Worm (Caenorhabditis elegans) whole organism, young adult: ENCODE results near the gene F59E11.7.

ENCODE experiments used
- B0261.1 ChIP-seq: sonication (generic microtip); optimal IDR thresholded peaks from 2 replicates; lab custom pipeline; 2016; ENCODE audit warnings: mild to moderate bottlenecking, missing genetic modification characterization, moderate library complexity, missing compliant biosample characterization
- F33H1.4 ChIP-seq: fragments of 200-800 bp; sonication (Bioruptor generic); IDR thresholded peaks from 2 replicates; pipeline ENCODE4 v1.3.6; 2022; ENCODE audit warnings: missing genetic modification reagents, missing genetic modification characterization, missing compliant biosample characterization
- F49E8.2 ChIP-seq: sonication (generic microtip); optimal IDR thresholded peaks from 3 replicates; lab custom pipeline; 2017; ENCODE audit warnings: missing genetic modification characterization, mild to moderate bottlenecking, missing compliant biosample characterization, antibody characterized with exemption, moderate library complexity; ENCODE audit not compliant: insufficient read depth
- F57A8.1 ChIP-seq: fragments of 200-800 bp; sonication (Bioruptor generic); optimal IDR thresholded peaks from 2 replicates; lab custom pipeline; 2018; ENCODE audit warnings: mild to moderate bottlenecking, missing genetic modification characterization, moderate library complexity, missing compliant biosample characterization
- K11D2.4 ChIP-seq: fragments of 200-800 bp; sonication (Bioruptor generic); IDR thresholded peaks from 2 replicates; pipeline ENCODE4 v1.3.6; 2022; ENCODE audit warnings: missing genetic modification reagents, missing genetic modification characterization, missing compliant biosample characterization
- K12H6.12 ChIP-seq: fragments of 200-800 bp; sonication (Bioruptor generic); optimal IDR thresholded peaks from 2 replicates; lab custom pipeline; 2018; ENCODE audit warnings: mild to moderate bottlenecking, missing genetic modification characterization, missing compliant biosample characterization
- Y53F4B.3 ChIP-seq: fragments of 200-800 bp; sonication (Bioruptor generic); IDR thresholded peaks from 2 replicates; pipeline ENCODE4 v1.3.6; 2022; ENCODE audit warnings: missing genetic modification reagents, missing genetic modification characterization, missing compliant biosample characterization
- Y67H2A.10 ChIP-seq: fragments of 200-800 bp; sonication (Bioruptor generic); conservative IDR thresholded peaks from 2 replicates; pipeline ENCODE4 v1.3.6; 2022; ENCODE audit warnings: missing genetic modification reagents, missing genetic modification characterization, missing compliant biosample characterization
- akir-1 ChIP-seq: fragments of 200-800 bp; sonication (Bioruptor generic); optimal IDR thresholded peaks from 2 replicates; lab custom pipeline; 2018; ENCODE audit warnings: mild to moderate bottlenecking, missing genetic modification characterization, moderate library complexity, missing compliant biosample characterization
- ama-1 ChIP-seq, 3 experiments: fragments of 150-350 bp in 1 of 3; sonication (generic microtip) in 2 of 3; optimal IDR thresholded peaks; 2 replicates each; lab custom pipeline; 2014 to 2018; ENCODE audit warnings: missing biosample characterization in 2 of 3, missing genetic modification characterization in 2 of 3, missing genetic modification reagents in 2 of 3
- aptf-2 ChIP-seq: fragments of 200-800 bp; sonication (Bioruptor generic); conservative IDR thresholded peaks from 2 replicates; pipeline ENCODE4 v1.3.6; 2022; ENCODE audit warnings: missing genetic modification reagents, missing genetic modification characterization, missing compliant biosample characterization
- atf-7 ChIP-seq: sonication (generic microtip); optimal IDR thresholded peaks from 2 replicates; lab custom pipeline; 2017; ENCODE audit warnings: mild to moderate bottlenecking, missing genetic modification characterization, missing compliant biosample characterization
- attf-6 ChIP-seq: fragments of 200-800 bp; sonication (Bioruptor generic); IDR thresholded peaks from 2 replicates; pipeline ENCODE4 v1.3.6; 2022; ENCODE audit warnings: missing genetic modification reagents, missing genetic modification characterization, missing compliant biosample characterization
- bed-1 ChIP-seq: fragments of 200-800 bp; sonication (Bioruptor generic); IDR thresholded peaks from 2 replicates; pipeline ENCODE4 v1.3.6; 2022; ENCODE audit warnings: missing genetic modification reagents, missing genetic modification characterization, missing compliant biosample characterization
- ccch-3 ChIP-seq: fragments of 200-800 bp; sonication (Bioruptor generic); optimal IDR thresholded peaks from 2 replicates; lab custom pipeline; 2018; ENCODE audit warnings: mild to moderate bottlenecking, missing genetic modification characterization, missing compliant biosample characterization
- cebp-2 ChIP-seq: fragments of 200-800 bp; sonication (Bioruptor generic); IDR thresholded peaks from 2 replicates; pipeline ENCODE4 v1.3.6; 2022; ENCODE audit warnings: missing genetic modification characterization, missing compliant biosample characterization
- ceh-100 ChIP-seq: fragments of 200-800 bp; sonication (Bioruptor generic); IDR thresholded peaks from 2 replicates; pipeline ENCODE4 v1.3.6; 2022; ENCODE audit warnings: missing genetic modification reagents, missing genetic modification characterization, missing compliant biosample characterization
- dox-1 ChIP-seq: fragments of 200-800 bp; sonication (Bioruptor generic); IDR thresholded peaks from 2 replicates; pipeline ENCODE4 v1.3.6; 2022; ENCODE audit warnings: missing genetic modification reagents, missing genetic modification characterization, missing compliant biosample characterization
- dpff-1 ChIP-seq: sonication (generic microtip); optimal IDR thresholded peaks from 2 replicates; lab custom pipeline; 2017; ENCODE audit warnings: mild to moderate bottlenecking, missing genetic modification characterization, missing compliant biosample characterization
- efl-1 ChIP-seq: fragments of 150-350 bp; optimal IDR thresholded peaks from 2 replicates; lab custom pipeline; 2014; ENCODE audit warnings: missing biosample characterization, missing genetic modification reagents, missing genetic modification characterization
- egl-18 ChIP-seq: fragments of 200-800 bp; sonication (Bioruptor generic); IDR thresholded peaks from 2 replicates; pipeline ENCODE4 v1.3.6; 2022; ENCODE audit warnings: missing genetic modification reagents, missing genetic modification characterization, missing compliant biosample characterization
- ekl-4 ChIP-seq: fragments of 200-800 bp; sonication (Bioruptor generic); IDR thresholded peaks from 2 replicates; pipeline ENCODE4 v1.3.6; 2022; ENCODE audit warnings: missing genetic modification reagents, missing genetic modification characterization, missing compliant biosample characterization
- him-1 ChIP-seq: sonication (generic microtip); optimal IDR thresholded peaks from 2 replicates; lab custom pipeline; 2016; ENCODE audit warnings: missing genotype, missing genetic modification reagents, missing genetic modification characterization, missing compliant biosample characterization
- hmg-20 ChIP-seq: fragments of 200-800 bp; sonication (Bioruptor generic); IDR thresholded peaks from 2 replicates; pipeline ENCODE4 v1.3.6; 2022; ENCODE audit warnings: missing genetic modification reagents, missing genetic modification characterization, missing compliant biosample characterization
- lag-1 ChIP-seq: fragments of 200-800 bp; sonication (Bioruptor generic); IDR thresholded peaks from 2 replicates; pipeline ENCODE4 v1.3.6; 2022; ENCODE audit warnings: missing genetic modification reagents, missing genetic modification characterization, missing compliant biosample characterization
- let-526 ChIP-seq: fragments of 200-800 bp; sonication (Bioruptor generic); IDR thresholded peaks from 2 replicates; pipeline ENCODE4 v1.3.6; 2022; ENCODE audit warnings: missing genetic modification reagents, missing genetic modification characterization, missing compliant biosample characterization
- lin-40 ChIP-seq: sonication (generic microtip); optimal IDR thresholded peaks from 2 replicates; lab custom pipeline; 2016; ENCODE audit warnings: missing genetic modification characterization, mild to moderate bottlenecking, missing compliant biosample characterization, missing genotype, missing genetic modification reagents
- madf-6 ChIP-seq: fragments of 200-800 bp; sonication (Bioruptor generic); IDR thresholded peaks from 2 replicates; pipeline ENCODE4 v1.3.6; 2022; ENCODE audit warnings: missing genetic modification reagents, missing genetic modification characterization, missing compliant biosample characterization
- mel-28 ChIP-seq: sonication (generic microtip); optimal IDR thresholded peaks from 2 replicates; lab custom pipeline; 2016; ENCODE audit warnings: borderline replicate concordance, mild to moderate bottlenecking, missing genetic modification characterization, missing compliant biosample characterization
- nhr-179 ChIP-seq: sonication (generic microtip); optimal IDR thresholded peaks from 2 replicates; lab custom pipeline; 2016; ENCODE audit warnings: mild to moderate bottlenecking, missing genetic modification characterization, missing compliant biosample characterization
- rcor-1 ChIP-seq: fragments of 200-800 bp; sonication (Bioruptor generic); IDR thresholded peaks from 2 replicates; pipeline ENCODE4 v1.3.6; 2022; ENCODE audit warnings: missing genetic modification reagents, missing genetic modification characterization, missing compliant biosample characterization
- rpc-1 ChIP-seq, 2 experiments: fragments of 150-350 bp in 1 of 2; sonication (generic microtip) in 1 of 2; optimal IDR thresholded peaks; 2 replicates each; lab custom pipeline; 2014 to 2018; ENCODE audit warnings: missing biosample characterization in 1 of 2, missing genetic modification characterization in 1 of 2, missing genetic modification reagents in 1 of 2, missing genotype in 1 of 2
- sea-2 ChIP-seq: fragments of 200-800 bp; sonication (Bioruptor generic); IDR thresholded peaks from 2 replicates; pipeline ENCODE4 v1.3.6; 2022; ENCODE audit warnings: missing genetic modification characterization, missing compliant biosample characterization
- snpc-1.3 ChIP-seq: sonication (generic microtip); optimal IDR thresholded peaks from 2 replicates; lab custom pipeline; 2017; ENCODE audit warnings: missing genetic modification characterization, mild to moderate bottlenecking, missing compliant biosample characterization, antibody characterized with exemption, moderate library complexity, missing genotype, missing genetic modification reagents; ENCODE audit not compliant: insufficient read depth
- snpc-3.4 ChIP-seq: sonication (generic microtip); optimal IDR thresholded peaks from 2 replicates; lab custom pipeline; 2017; ENCODE audit warnings: missing genetic modification characterization, mild to moderate bottlenecking, missing compliant biosample characterization, antibody characterized with exemption, moderate library complexity, missing genotype, missing genetic modification reagents
- somi-1 ChIP-seq: fragments of 200-800 bp; sonication (Bioruptor generic); optimal IDR thresholded peaks from 2 replicates; lab custom pipeline; 2018; ENCODE audit warnings: mild to moderate bottlenecking, missing genetic modification characterization, missing compliant biosample characterization
- sptf-2 ChIP-seq: fragments of 200-800 bp; sonication (Bioruptor generic); optimal IDR thresholded peaks from 2 replicates; lab custom pipeline; 2018; ENCODE audit warnings: mild to moderate bottlenecking, missing genetic modification characterization, missing compliant biosample characterization
- tlf-1 ChIP-seq: fragments of 200-800 bp; sonication (Bioruptor generic); optimal IDR thresholded peaks from 2 replicates; lab custom pipeline; 2018; ENCODE audit warnings: mild to moderate bottlenecking, missing genetic modification characterization, missing compliant biosample characterization
- unc-130 ChIP-seq: sonication (generic microtip); optimal IDR thresholded peaks from 2 replicates; lab custom pipeline; 2016; ENCODE audit warnings: missing genetic modification reagents, missing genetic modification characterization, missing compliant biosample characterization
- zfh-2 ChIP-seq: fragments of 200-800 bp; sonication (Bioruptor generic); conservative IDR thresholded peaks from 2 replicates; pipeline ENCODE4 v1.3.6; 2022; ENCODE audit warnings: missing genetic modification reagents, missing genetic modification characterization, missing compliant biosample characterization
- ztf-25 ChIP-seq: fragments of 200-800 bp; sonication (Bioruptor generic); IDR thresholded peaks from 2 replicates; pipeline ENCODE4 v1.3.6; 2022; ENCODE audit warnings: missing genetic modification reagents, missing genetic modification characterization, missing compliant biosample characterization
- ztf-6 ChIP-seq: fragments of 200-800 bp; sonication (Bioruptor generic); IDR thresholded peaks from 2 replicates; pipeline ENCODE4 v1.3.6; 2022; ENCODE audit warnings: missing genetic modification reagents, missing genetic modification characterization, missing compliant biosample characterization

F59E11.7 gene

ce11 chrV:9003291-9003690, 13.2 kb downstream of the F59E11.7 start, which contains the start of gene srx-1:
Gene srx-1 (plus strand): TSS chrV:9003672.
- TF ChIP-seq cebp-2 (GFP tag; lab: Robert Waterston, UW) (no peak), hmg-20 (GFP tag; lab: Robert Waterston, UW) (no peak), B0261.1 (tag; lab: Kevin White, UChicago) (no peak), ccch-3 (GFP tag; lab: Kevin White, UChicago) (no peak), Y67H2A.10 (no peak), sea-2 (no peak), rpc-1 (optimal IDR thresholded peaks at IDR 0.05; lab: Kevin White, UChicago) (no peak), rpc-1 (tag; optimal IDR thresholded peaks at IDR 0.05; lab: Kevin White, UChicago) (no peak), dox-1 (GFP tag; lab: Robert Waterston, UW) (no peak), K11D2.4 (no peak), F49E8.2 (tag; lab: Kevin White, UChicago) (no peak), lag-1 (GFP tag; lab: Robert Waterston, UW) (no peak)

ce11 chrV:9005243-9005642, 15.2 kb downstream of the F59E11.7 start, which contains the start of gene srx-3:
Gene srx-3 (plus strand): TSS chrV:9005543.
- TF ChIP-seq tlf-1 (GFP tag; lab: Kevin White, UChicago) (no peak), madf-6 (GFP tag; lab: Robert Waterston, UW) (no peak), Y67H2A.10 (no peak)
- TF ChIP-seq, all 124 proteins: peak for 0

- TF ChIP-seq rpc-1 (optimal IDR thresholded peaks at IDR 0.05; lab: Kevin White, UChicago) (no peak), rpc-1 (tag; optimal IDR thresholded peaks at IDR 0.05; lab: Kevin White, UChicago) (no peak), akir-1 (GFP tag; lab: Kevin White, UChicago) (no peak), efl-1 (no peak), snpc-3.4 (tag; lab: Kevin White, UChicago) (no peak), ztf-6 (no peak)
Measured at ce11 chrV:9009175-9009574, 19.1 kb downstream of the F59E11.7 start, which contains the start of gene srx-2. Gene srx-2 (plus strand): TSS chrV:9009475.

- no peak for TF ChIP-seq somi-1 (GFP tag; lab: Kevin White, UChicago)
- no peak for TF ChIP-seq mel-28 (tag; lab: Kevin White, UChicago)
- TF ChIP-seq rcor-1 = no peak
- no peak for TF ChIP-seq unc-130
- TF ChIP-seq K11D2.4 = no peak
- no peak for TF ChIP-seq ztf-25
- no peak for TF ChIP-seq F33H1.4 (GFP tag; lab: Robert Waterston, UW)
- TF ChIP-seq zfh-2 (GFP tag; lab: Robert Waterston, UW) = no peak
- TF ChIP-seq aptf-2 (GFP tag; lab: Robert Waterston, UW) = no peak
- no peak for TF ChIP-seq K12H6.12 (tag; lab: Kevin White, UChicago)
- no peak for TF ChIP-seq nhr-179 (tag; lab: Kevin White, UChicago)
Measured at ce11 chrV:9013765-9014164, 23.7 kb downstream of the F59E11.7 start, which contains the start of gene srh-201. Gene srh-201 (minus strand): TSS chrV:9013865.

- TF ChIP-seq bed-1 (no peak), snpc-1.3 (no peak), ama-1 (optimal IDR thresholded peaks at IDR 0.05; lab: Kevin White, UChicago) (no peak), ama-1 (GFP tag; optimal IDR thresholded peaks at IDR 0.05; lab: Kevin White, UChicago) (no peak), Y53F4B.3 (GFP tag; lab: Robert Waterston, UW) (no peak), F57A8.1 (GFP tag; lab: Kevin White, UChicago) (no peak), madf-6 (GFP tag; lab: Robert Waterston, UW) (no peak), let-526 (no peak), attf-6 (no peak), atf-7 (tag; lab: Kevin White, UChicago) (no peak), dpff-1 (tag; lab: Kevin White, UChicago) (no peak), ceh-100 (GFP tag; lab: Robert Waterston, UW) (no peak), sptf-2 (GFP tag; lab: Kevin White, UChicago) (no peak), unc-130 (no peak), lin-40 (tag; lab: Kevin White, UChicago) (no peak), him-1 (no peak), ekl-4 (no peak), egl-18 (no peak)
Measured at ce11 chrV:9015540-9015939, 25.5 kb downstream of the F59E11.7 start, which contains the start of gene srt-18. Gene srt-18 (minus strand): TSS chrV:9015640.
